Fruit fly (Drosophila melanogaster) whole organism, prepupa: ENCODE measurements around the gene Sirt6.

Source experiments
- Blimp-1 ChIP-seq: fragments of 200-800 bp; sonication (Bioruptor generic); optimal IDR thresholded peaks from 3 replicates; lab custom pipeline; 2017; ENCODE audit warnings: missing biosample characterization, missing genetic modification characterization, mild to moderate bottlenecking, moderate library complexity, missing genetic modification reagents
- CG10631 ChIP-seq: fragments of 200-800 bp; sonication (Bioruptor generic); optimal IDR thresholded peaks from 2 replicates; lab custom pipeline; 2016; ENCODE audit warnings: missing biosample characterization, missing genetic modification characterization
- CG10669 ChIP-seq: fragments of 200-800 bp; sonication (Bioruptor generic); optimal IDR thresholded peaks from 3 replicates; lab custom pipeline; 2018; ENCODE audit warnings: missing biosample characterization, mild to moderate bottlenecking, missing genetic modification characterization, moderate library complexity
- CG11294 ChIP-seq: fragments of 200-800 bp; sonication (Bioruptor generic); IDR thresholded peaks from 2 replicates; pipeline ENCODE4 v1.3.6; 2022; ENCODE audit warnings: missing biosample characterization, missing genetic modification characterization
- CG11762 ChIP-seq: fragments of 200-800 bp; sonication (Bioruptor generic); optimal IDR thresholded peaks from 3 replicates; lab custom pipeline; 2016; ENCODE audit warnings: missing biosample characterization, missing genetic modification characterization; ENCODE audit not compliant: insufficient read depth
- CG11902 ChIP-seq: fragments of 200-800 bp; sonication (Bioruptor generic); optimal IDR thresholded peaks from 3 replicates; lab custom pipeline; 2016; ENCODE audit warnings: missing biosample characterization, missing genetic modification characterization
- CG15336 ChIP-seq: fragments of 200-800 bp; sonication (Bioruptor generic); IDR thresholded peaks from 2 replicates; pipeline ENCODE4 v1.3.6; 2022; ENCODE audit warnings: missing biosample characterization, missing genetic modification characterization
- CG1621 ChIP-seq: fragments of 200-800 bp; sonication (Bioruptor generic); optimal IDR thresholded peaks from 3 replicates; lab custom pipeline; 2018; ENCODE audit warnings: missing biosample characterization, mild to moderate bottlenecking, missing genetic modification characterization
- CG16779 ChIP-seq: fragments of 200-800 bp; sonication (Bioruptor generic); optimal IDR thresholded peaks from 3 replicates; lab custom pipeline; 2017; ENCODE audit warnings: missing biosample characterization, mild to moderate bottlenecking, missing genetic modification characterization
- CG31627 ChIP-seq: fragments of 200-800 bp; sonication (Bioruptor generic); optimal IDR thresholded peaks from 3 replicates; lab custom pipeline; 2016; ENCODE audit warnings: missing biosample characterization, missing genetic modification characterization
- CG32006 ChIP-seq: fragments of 200-800 bp; sonication (Bioruptor generic); optimal IDR thresholded peaks from 3 replicates; lab custom pipeline; 2017; ENCODE audit warnings: missing biosample characterization, mild to moderate bottlenecking, missing genetic modification characterization
- CG34406 ChIP-seq: fragments of 200-800 bp; sonication (Bioruptor generic); optimal IDR thresholded peaks from 3 replicates; lab custom pipeline; 2016; ENCODE audit warnings: missing biosample characterization, missing genetic modification characterization
- CG4318 ChIP-seq: fragments of 200-800 bp; sonication (Bioruptor generic); optimal IDR thresholded peaks from 3 replicates; lab custom pipeline; 2017; ENCODE audit warnings: missing biosample characterization, mild to moderate bottlenecking, missing genetic modification characterization
- CG6163 ChIP-seq: fragments of 200-800 bp; sonication (Bioruptor generic); IDR thresholded peaks from 3 replicates; pipeline ENCODE4 v1.3.6; 2022; ENCODE audit warnings: missing biosample characterization, missing genetic modification characterization
- CG6276 ChIP-seq: fragments of 200-800 bp; sonication (Bioruptor generic); optimal IDR thresholded peaks from 2 replicates; lab custom pipeline; 2017; ENCODE audit warnings: missing biosample characterization, mild to moderate bottlenecking, missing genetic modification characterization
- CG6808 ChIP-seq: fragments of 200-800 bp; sonication (Bioruptor generic); optimal IDR thresholded peaks from 3 replicates; lab custom pipeline; 2017; ENCODE audit warnings: missing biosample characterization, missing genetic modification characterization, mild to moderate bottlenecking, moderate library complexity, missing genetic modification reagents
- CG7368 ChIP-seq: fragments of 200-800 bp; sonication (Bioruptor generic); optimal IDR thresholded peaks from 3 replicates; lab custom pipeline; 2016; ENCODE audit warnings: missing biosample characterization, missing genetic modification characterization
- CG8119 ChIP-seq: fragments of 200-800 bp; sonication (Bioruptor generic); IDR thresholded peaks from 3 replicates; pipeline ENCODE4 v1.3.6; 2022; ENCODE audit warnings: missing biosample characterization, missing genetic modification characterization
- CG8319 ChIP-seq: fragments of 200-800 bp; sonication (Bioruptor generic); optimal IDR thresholded peaks from 3 replicates; lab custom pipeline; 2016; ENCODE audit warnings: missing biosample characterization, missing genetic modification characterization
- CG8632 ChIP-seq: fragments of 200-800 bp; sonication (Bioruptor generic); optimal IDR thresholded peaks from 3 replicates; lab custom pipeline; 2016; ENCODE audit warnings: missing biosample characterization, missing genetic modification characterization
- CG9139 ChIP-seq: fragments of 200-800 bp; sonication (Bioruptor generic); optimal IDR thresholded peaks from 3 replicates; lab custom pipeline; 2017; ENCODE audit warnings: missing biosample characterization, mild to moderate bottlenecking, missing genetic modification characterization
- Eip75B ChIP-seq: fragments of 200-800 bp; sonication (Bioruptor generic); optimal IDR thresholded peaks from 3 replicates; lab custom pipeline; 2016; ENCODE audit warnings: missing biosample characterization, missing genetic modification characterization
- Eip93F ChIP-seq: fragments of 200-800 bp; sonication (Bioruptor generic); optimal IDR thresholded peaks from 2 replicates; lab custom pipeline; 2016; ENCODE audit warnings: missing biosample characterization, mild to moderate bottlenecking, missing genetic modification characterization
- Ets21C ChIP-seq: fragments of 200-800 bp; sonication (Bioruptor generic); optimal IDR thresholded peaks from 3 replicates; lab custom pipeline; 2016; ENCODE audit warnings: missing biosample characterization, missing genetic modification characterization
- Gug ChIP-seq: fragments of 200-800 bp; sonication (Bioruptor generic); IDR thresholded peaks from 2 replicates; pipeline ENCODE4 v1.3.6; 2022; ENCODE audit warnings: missing biosample characterization, missing genetic modification characterization
- Hr38 ChIP-seq: sonication (Bioruptor generic); optimal IDR thresholded peaks from 2 replicates; lab custom pipeline; 2016; ENCODE audit warnings: missing biosample characterization, missing genetic modification characterization
- Hr39 ChIP-seq: fragments of 200-800 bp; sonication (Bioruptor generic); optimal IDR thresholded peaks from 2 replicates; lab custom pipeline; 2016; ENCODE audit warnings: missing biosample characterization, missing genetic modification characterization
- Hr4 ChIP-seq: fragments of 200-800 bp; sonication (Bioruptor generic); optimal IDR thresholded peaks from 3 replicates; lab custom pipeline; 2016; ENCODE audit warnings: missing biosample characterization, missing genetic modification characterization
- Lpt ChIP-seq: fragments of 200-800 bp; sonication (Bioruptor generic); optimal IDR thresholded peaks from 3 replicates; lab custom pipeline; 2016; ENCODE audit warnings: missing biosample characterization, missing genetic modification characterization
- OdsH ChIP-seq: fragments of 200-800 bp; sonication (Bioruptor generic); optimal IDR thresholded peaks from 3 replicates; lab custom pipeline; 2016; ENCODE audit warnings: missing biosample characterization, missing genetic modification characterization
- Smox ChIP-seq: fragments of 200-800 bp; sonication (Bioruptor generic); optimal IDR thresholded peaks from 3 replicates; lab custom pipeline; 2016; ENCODE audit warnings: missing biosample characterization, missing genetic modification characterization
- Sox102F ChIP-seq: fragments of 200-800 bp; sonication (Bioruptor generic); optimal IDR thresholded peaks from 2 replicates; lab custom pipeline; 2016; ENCODE audit warnings: missing biosample characterization, mild to moderate bottlenecking, missing genetic modification characterization
- Sox14 ChIP-seq: fragments of 200-800 bp; sonication (Bioruptor generic); optimal IDR thresholded peaks from 3 replicates; lab custom pipeline; 2016; ENCODE audit warnings: missing biosample characterization, missing genetic modification characterization
- Sox15 ChIP-seq: fragments of 200-800 bp; sonication (Bioruptor generic); optimal IDR thresholded peaks from 3 replicates; lab custom pipeline; 2016; ENCODE audit warnings: missing biosample characterization, missing genetic modification characterization
- achi ChIP-seq: fragments of 200-800 bp; sonication (Bioruptor generic); optimal IDR thresholded peaks from 3 replicates; lab custom pipeline; 2016; ENCODE audit warnings: missing biosample characterization, missing genetic modification characterization
- acj6 ChIP-seq: fragments of 200-800 bp; sonication (Bioruptor generic); optimal IDR thresholded peaks from 3 replicates; lab custom pipeline; 2016; ENCODE audit warnings: missing biosample characterization, missing genetic modification characterization
- cyc ChIP-seq: fragments of 200-800 bp; sonication (Bioruptor generic); optimal IDR thresholded peaks from 3 replicates; lab custom pipeline; 2016; ENCODE audit warnings: missing biosample characterization, missing genetic modification characterization
- dac ChIP-seq: fragments of 200-800 bp; sonication (Bioruptor generic); optimal IDR thresholded peaks from 2 replicates; lab custom pipeline; 2017; ENCODE audit warnings: missing biosample characterization, mild to moderate bottlenecking, missing genetic modification characterization
- dsx ChIP-seq: fragments of 200-800 bp; optimal IDR thresholded peaks from 3 replicates; lab custom pipeline; 2019; ENCODE audit warnings: missing biosample characterization, mild to moderate bottlenecking, missing genetic modification characterization, moderate library complexity; ENCODE audit not compliant: poor library complexity, severe bottlenecking
- eg ChIP-seq: fragments of 200-800 bp; sonication (Bioruptor generic); IDR thresholded peaks from 3 replicates; pipeline ENCODE4 v1.3.6; 2022; ENCODE audit warnings: missing biosample characterization, missing genetic modification characterization
- esn ChIP-seq: fragments of 200-800 bp; sonication (Bioruptor generic); optimal IDR thresholded peaks from 2 replicates; lab custom pipeline; 2016; ENCODE audit warnings: missing biosample characterization, mild to moderate bottlenecking, missing genetic modification characterization, moderate library complexity
- fd59A ChIP-seq: fragments of 200-800 bp; sonication (Bioruptor generic); optimal IDR thresholded peaks from 2 replicates; lab custom pipeline; 2017; ENCODE audit warnings: missing biosample characterization, mild to moderate bottlenecking, missing genetic modification characterization, missing genetic modification reagents
- fd85E ChIP-seq: fragments of 200-800 bp; sonication (Bioruptor generic); optimal IDR thresholded peaks from 3 replicates; lab custom pipeline; 2016; ENCODE audit warnings: missing biosample characterization, missing genetic modification characterization
- fkh ChIP-seq: fragments of 200-800 bp; sonication (Bioruptor generic); optimal IDR thresholded peaks from 3 replicates; lab custom pipeline; 2017; ENCODE audit warnings: missing biosample characterization, mild to moderate bottlenecking, missing genetic modification characterization, moderate library complexity
- lz ChIP-seq: fragments of 200-800 bp; sonication (Bioruptor generic); optimal IDR thresholded peaks from 3 replicates; lab custom pipeline; 2016; ENCODE audit warnings: missing biosample characterization, missing genetic modification characterization
- net ChIP-seq: fragments of 200-800 bp; sonication (Bioruptor generic); optimal IDR thresholded peaks from 3 replicates; lab custom pipeline; 2016; ENCODE audit warnings: missing biosample characterization, missing genetic modification characterization
- pdm3 ChIP-seq: fragments of 200-800 bp; sonication (Bioruptor generic); optimal IDR thresholded peaks from 3 replicates; lab custom pipeline; 2016; ENCODE audit warnings: missing biosample characterization, missing genetic modification characterization
- salr ChIP-seq, 2 experiments: fragments of 200-800 bp; sonication (Bioruptor generic); optimal IDR thresholded peaks; 3 replicates each; lab custom pipeline; 2016 to 2018; ENCODE audit warnings: missing biosample characterization in 2 of 2, missing genetic modification characterization in 2 of 2, mild to moderate bottlenecking in 1 of 2
- spab ChIP-seq: fragments of 200-800 bp; sonication (Bioruptor generic); optimal IDR thresholded peaks from 2 replicates; lab custom pipeline; 2017; ENCODE audit warnings: missing biosample characterization, mild to moderate bottlenecking, missing genetic modification characterization, missing genetic modification reagents
- svp ChIP-seq: fragments of 200-800 bp; sonication (Bioruptor generic); peaks from one replicate; lab custom pipeline; 2016; ENCODE audit warnings: missing biosample characterization, missing genetic modification characterization
- vri ChIP-seq: fragments of 200-800 bp; sonication (Bioruptor generic); optimal IDR thresholded peaks from 3 replicates; lab custom pipeline; 2016; ENCODE audit warnings: missing biosample characterization, mild to moderate bottlenecking, missing genetic modification characterization

Sirt6 gene

dm6 chr3R:10265552-10266137, 4.0 kb upstream of the Sirt6 start:
- TF ChIP-seq pdm3 (GFP tag; lab: Kevin White, UChicago) (peak; percentile 52), Sox14 (GFP tag; lab: Kevin White, UChicago) (peak; percentile 57), dac (GFP tag; lab: Kevin White, UChicago) (no peak), fd85E (GFP tag; lab: Kevin White, UChicago) (no peak), CG8119 (peak; percentile 79), achi (GFP tag; lab: Kevin White, UChicago) (peak; percentile 71), dsx (GFP tag; lab: Kevin White, UChicago) (peak; percentile 4), CG8319 (peak; percentile 51), CG7368 (GFP tag; lab: Kevin White, UChicago) (peak; percentile 44), CG6808 (no peak), cyc (GFP tag; lab: Kevin White, UChicago) (peak; percentile 70), CG34406 (GFP tag; lab: Kevin White, UChicago) (peak; percentile 86), CG11762 (GFP tag; lab: Kevin White, UChicago) (peak; percentile 45), CG8632 (GFP tag; lab: Kevin White, UChicago) (peak; percentile 64), Hr4 (GFP tag; lab: Kevin White, UChicago) (peak; percentile 22), fkh (no peak), Eip93F (GFP tag; lab: Kevin White, UChicago) (peak; percentile 46), lz (peak; percentile 80), CG11294 (GFP tag; lab: Robert Waterston, UW) (0 out of 2 replicates have a peak, but pooled peaks have one; percentile 15), spab (GFP tag; lab: Kevin White, UChicago) (no peak), OdsH (GFP tag; lab: Kevin White, UChicago) (peak; percentile 56), net (peak; percentile 62), vri (GFP tag; lab: Kevin White, UChicago) (peak; percentile 58), Smox (GFP tag; lab: Kevin White, UChicago) (peak; percentile 72), CG16779 (tag; lab: Kevin White, UChicago) (no peak), esn (peak; percentile 80), Hr39 (GFP tag; lab: Kevin White, UChicago) (peak; percentile 78), Blimp-1 (GFP tag; lab: Kevin White, UChicago) (no peak), Gug (peak; percentile 47), Lpt (peak; percentile 48), CG1621 (tag; lab: Kevin White, UChicago) (peak; percentile 15), CG4318 (GFP tag; lab: Kevin White, UChicago) (peak; percentile 9), Sox15 (GFP tag; lab: Kevin White, UChicago) (peak; percentile 19), Eip75B (GFP tag; lab: Kevin White, UChicago) (peak; percentile 59), CG15336 (GFP tag; lab: Robert Waterston, UW) (peak; percentile 84), Hr38 (GFP tag; lab: Kevin White, UChicago) (no peak), CG9139 (GFP tag; lab: Kevin White, UChicago) (no peak), salr (GFP tag; optimal IDR thresholded peaks at IDR 0.05; lab: Kevin White, UChicago) (peak in 1 of 2 experiments; percentile 24), Sox102F (GFP tag; lab: Kevin White, UChicago) (peak; percentile 74), CG10669 (GFP tag; lab: Kevin White, UChicago) (peak; percentile 3), CG11902 (GFP tag; lab: Kevin White, UChicago) (peak; percentile 56), CG6163 (peak; percentile 18; the same call in 2 of the 3 replicates), CG6276 (peak; percentile 46), Ets21C (GFP tag; lab: Kevin White, UChicago) (peak; percentile 43), CG31627 (GFP tag; lab: Kevin White, UChicago) (peak; percentile 76), svp (GFP tag; lab: Kevin White, UChicago) (peak; percentile 90), fd59A (GFP tag; lab: Kevin White, UChicago) (peak; percentile 20), CG32006 (GFP tag; lab: Kevin White, UChicago) (peak; percentile 65), acj6 (peak; percentile 76), CG10631 (GFP tag; lab: Kevin White, UChicago) (peak; percentile 69), eg (GFP tag; lab: Robert Waterston, UW) (peak; percentile 78)
